Fruit fly (Drosophila melanogaster): ENCODE results near the gene IntS11.

IntS11 gene

dm6 chr3R:29778139-29778984 is 33.2 kb downstream of the IntS11 start (continued):
- TF ChIP-seq Stat92E (GFP tag; optimal IDR thresholded peaks at IDR 0.05) = peak in 1 of 3 experiments; percentile 37
- peak; percentile 42; the same call in 1 of the 2 replicates for TF ChIP-seq unc-4 (GFP tag; IDR thresholded peaks at IDR 0.05; ENCODE audit: partially characterized antibody)
- TF ChIP-seq tna (GFP tag; IDR thresholded peaks at IDR 0.05; ENCODE audit: partially characterized antibody) = peak; percentile 41; the same call in 1 of the 2 replicates
- no peak for TF ChIP-seq Nf-YB (GFP tag; optimal IDR thresholded peaks at IDR 0.05)
- TF ChIP-seq mam (GFP tag; optimal IDR thresholded peaks at IDR 0.05) = no peak
- TF ChIP-seq sr (GFP tag; IDR thresholded peaks at IDR 0.05) = 0 out of 3 replicates have a peak, but pooled peaks have one; percentile 21
- TF ChIP-seq CG12769 (tag; optimal IDR thresholded peaks at IDR 0.05) = peak; percentile 69
- TF ChIP-seq abd-A (tag; optimal IDR thresholded peaks at IDR 0.05) = peak; percentile 47
- TF ChIP-seq cg (GFP tag; optimal IDR thresholded peaks at IDR 0.05) = peak; percentile 44
- peak; percentile 52; the same call in 1 of the 2 replicates for TF ChIP-seq crol (GFP tag; IDR thresholded peaks at IDR 0.05)
- TF ChIP-seq Deaf1 (tag; optimal IDR thresholded peaks at IDR 0.05) = peak; percentile 54
- peak; percentile 60; the same call in 1 of the 2 replicates for TF ChIP-seq bbx (GFP tag; IDR thresholded peaks at IDR 0.05; ENCODE audit: partially characterized antibody)
- TF ChIP-seq Bgb (GFP tag; IDR thresholded peaks at IDR 0.05; ENCODE audit: partially characterized antibody) = peak; percentile 66; the same call in 1 of the 2 replicates
- peak; percentile 16; the same call in 1 of the 2 replicates for TF ChIP-seq inv (GFP tag; IDR thresholded peaks at IDR 0.05; ENCODE audit: partially characterized antibody)
- no peak for TF ChIP-seq Ets65A (GFP tag)
- TF ChIP-seq z (GFP tag; IDR thresholded peaks at IDR 0.05) = peak; percentile 98

dm6 chr3R:29778985-29779298 is 33.8 kb downstream of the IntS11 start:
- no peak for TF ChIP-seq CG3726 (GFP tag; IDR thresholded peaks at IDR 0.05)
- TF ChIP-seq NC2β (GFP tag; optimal IDR thresholded peaks at IDR 0.05) = no peak
- TF ChIP-seq CG18599 (GFP tag; optimal IDR thresholded peaks at IDR 0.05) = peak; percentile 22
- TF ChIP-seq CG2120 (GFP tag; optimal IDR thresholded peaks at IDR 0.05) = peak; percentile 8
- peak; percentile 48 for TF ChIP-seq CG3281 (GFP tag; optimal IDR thresholded peaks at IDR 0.05)
- TF ChIP-seq lab (GFP tag; optimal IDR thresholded peaks at IDR 0.05) = peak; percentile 44
- TF ChIP-seq gcm2 (GFP tag; optimal IDR thresholded peaks at IDR 0.05) = no peak
- no peak for TF ChIP-seq tio (GFP tag; optimal IDR thresholded peaks at IDR 0.05)
- TF ChIP-seq CG9609 (GFP tag; optimal IDR thresholded peaks at IDR 0.05) = no peak
- TF ChIP-seq Pdp1 (GFP tag; optimal IDR thresholded peaks at IDR 0.05) = peak in 1 of 2 experiments; percentile 5
- TF ChIP-seq slbo (GFP tag; IDR thresholded peaks at IDR 0.05) = 0 out of 2 replicates have a peak, but pooled peaks have one; percentile 4
- TF ChIP-seq Eip74EF (GFP tag; optimal IDR thresholded peaks at IDR 0.05) = no peak
- TF ChIP-seq unc-4 (GFP tag; IDR thresholded peaks at IDR 0.05; ENCODE audit: partially characterized antibody) = peak; percentile 10; the same call in 1 of the 2 replicates
- TF ChIP-seq D19B (GFP tag; optimal IDR thresholded peaks at IDR 0.05) = peak; percentile 8
- TF ChIP-seq CG11695 (GFP tag; IDR thresholded peaks at IDR 0.05) = peak; percentile 16; the same call in 1 of the 3 replicates
- TF ChIP-seq kay (GFP tag; optimal IDR thresholded peaks at IDR 0.05) = peak; percentile 55
- no peak for TF ChIP-seq wor (GFP tag; IDR thresholded peaks at IDR 0.05)
- no peak for TF ChIP-seq CG8281 (tag; optimal IDR thresholded peaks at IDR 0.05)
- TF ChIP-seq CG2116 (GFP tag; optimal IDR thresholded peaks at IDR 0.05) = no peak
- peak; percentile 41 for TF ChIP-seq exex (tag; optimal IDR thresholded peaks at IDR 0.05)
- TF ChIP-seq klu (GFP tag; IDR thresholded peaks at IDR 0.05) = no peak
- peak; percentile 20 for TF ChIP-seq sug (tag; optimal IDR thresholded peaks at IDR 0.05)
- peak; percentile 31 for TF ChIP-seq cwo (GFP tag; optimal IDR thresholded peaks at IDR 0.05)
- TF ChIP-seq Dip2 (GFP tag; IDR thresholded peaks at IDR 0.05) = no peak
- TF ChIP-seq CG11696 (GFP tag; IDR thresholded peaks at IDR 0.05) = peak; percentile 31; the same call in 1 of the 2 replicates
- no peak for TF ChIP-seq CG6654 (GFP tag; optimal IDR thresholded peaks at IDR 0.05)
- no peak for TF ChIP-seq NK7.1 (GFP tag; optimal IDR thresholded peaks at IDR 0.05)
- TF ChIP-seq CG2678 (tag; optimal IDR thresholded peaks at IDR 0.05) = peak; percentile 27
- TF ChIP-seq Med (GFP tag) = peak; percentile 71

All from whole organism, embryonic.